Worm (Caenorhabditis elegans): ENCODE results near the gene cpr-2.

The cpr-2 gene

DNA sequence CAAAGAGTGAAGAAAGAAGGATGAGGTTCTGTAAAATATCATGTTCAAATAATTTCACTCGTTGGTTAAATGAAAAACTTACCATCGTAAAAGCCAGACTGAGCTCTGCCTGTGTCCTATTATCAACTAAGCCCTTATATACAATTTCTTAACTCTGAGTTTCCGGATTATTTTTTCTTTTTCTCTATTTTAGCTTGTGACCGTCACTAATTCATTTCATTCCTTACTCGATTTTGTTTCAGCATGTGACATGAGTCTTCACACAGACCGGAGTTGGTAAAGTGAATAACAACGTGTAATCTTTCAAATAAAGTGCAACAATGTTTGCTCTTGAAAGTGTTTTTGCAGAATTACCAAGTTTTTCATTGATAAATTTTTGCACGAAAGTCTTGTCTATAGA, at the start of gene cpr-2:
cpr-2 (minus strand) TSS at position 101 of the 400 bp plus-strand sequence.
- TF ChIP-seq lin-39 (tag; optimal IDR thresholded peaks at IDR 0.05): no peak
- no peak for TF ChIP-seq nhr-77 (tag; optimal IDR thresholded peaks at IDR 0.05)
- no peak for TF ChIP-seq nhr-12 (tag; optimal IDR thresholded peaks at IDR 0.05)
- no peak for TF ChIP-seq eor-1 (tag; optimal IDR thresholded peaks at IDR 0.05)
- TF ChIP-seq fos-1 (tag; optimal IDR thresholded peaks at IDR 0.05): no peak
- TF ChIP-seq ceh-16 (tag; optimal IDR thresholded peaks at IDR 0.05): no peak
- no peak for TF ChIP-seq aly-2 (tag; optimal IDR thresholded peaks at IDR 0.05)
- TF ChIP-seq ceh-9 (tag; optimal IDR thresholded peaks at IDR 0.05): no peak
- no peak for TF ChIP-seq nhr-237 (tag; optimal IDR thresholded peaks at IDR 0.05)
- no peak for TF ChIP-seq ceh-82 (tag; optimal IDR thresholded peaks at IDR 0.05)
- no peak for TF ChIP-seq hmg-11 (tag; optimal IDR thresholded peaks at IDR 0.05)
- no peak for TF ChIP-seq pqm-1 (tag; optimal IDR thresholded peaks at IDR 0.05)
- no peak for TF ChIP-seq lin-15B (tag; optimal IDR thresholded peaks at IDR 0.05)
- TF ChIP-seq nhr-11 (tag; optimal IDR thresholded peaks at IDR 0.05): no peak
- no peak for TF ChIP-seq unc-39 (tag; optimal IDR thresholded peaks at IDR 0.05)
- no peak for TF ChIP-seq ama-1 (optimal IDR thresholded peaks at IDR 0.05)

DNA sequence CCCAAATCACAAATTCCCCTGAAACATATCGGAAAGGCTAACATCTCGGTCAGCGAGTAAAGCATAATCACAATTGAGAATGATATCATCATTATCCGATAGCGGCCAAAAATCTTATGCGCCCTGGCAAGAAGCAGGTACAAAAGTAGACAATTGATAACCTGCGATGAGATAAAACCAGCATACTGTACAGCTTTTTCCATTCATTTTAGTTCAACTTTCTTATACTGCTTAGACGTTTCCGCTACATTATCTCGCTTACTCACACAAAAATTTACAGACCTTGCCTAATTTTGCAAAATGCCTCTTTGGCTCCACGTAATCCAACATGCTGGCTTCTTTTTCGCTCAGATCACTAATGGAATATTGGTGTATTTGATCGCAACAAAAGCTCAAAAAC, 49.1 kb upstream of the cpr-2 start, which contains the start of gene str-150:
str-150 (plus strand) TSS at position 301 of the 400 bp plus-strand sequence.
- TF ChIP-seq ama-1 (optimal IDR thresholded peaks at IDR 0.05) (no peak), tbx-2 (tag; optimal IDR thresholded peaks at IDR 0.05) (no peak), nhr-28 (tag; optimal IDR thresholded peaks at IDR 0.05) (no peak), nhr-43 (tag; optimal IDR thresholded peaks at IDR 0.05; ENCODE audit: poor library complexity, severe bottlenecking) (no peak), fos-1 (tag; optimal IDR thresholded peaks at IDR 0.05) (no peak), zag-1 (tag; optimal IDR thresholded peaks at IDR 0.05) (no peak), snpc-4 (tag; optimal IDR thresholded peaks at IDR 0.05) (no peak), elt-3 (tag; optimal IDR thresholded peaks at IDR 0.05) (no peak)

DNA sequence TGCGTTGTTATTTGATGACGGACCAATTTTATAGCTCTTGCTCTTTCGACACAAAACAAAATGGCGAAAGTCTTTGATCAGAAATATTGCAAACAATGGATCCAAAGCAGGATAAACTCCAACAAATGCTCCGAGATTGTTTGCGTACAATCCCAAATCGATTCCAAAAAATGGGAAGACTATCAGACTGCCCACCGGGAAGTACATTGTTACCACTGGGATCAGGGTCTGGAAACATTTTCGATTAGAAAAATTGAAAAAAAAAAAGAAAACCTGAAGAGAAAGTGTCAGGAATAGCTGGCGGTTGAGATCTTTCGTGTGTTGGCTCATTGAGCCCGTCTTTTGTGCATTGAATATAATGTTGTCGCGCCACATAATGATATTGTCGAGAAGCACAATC, 47.2 kb upstream of the cpr-2 start:
- TF ChIP-seq nhr-76 (tag; optimal IDR thresholded peaks at IDR 0.05) (no peak), nhr-25 (tag; optimal IDR thresholded peaks at IDR 0.05) (no peak), pha-4 (tag; optimal IDR thresholded peaks at IDR 0.05) (no peak), nhr-77 (tag; optimal IDR thresholded peaks at IDR 0.05) (no peak), snpc-4 (tag; optimal IDR thresholded peaks at IDR 0.05) (no peak), ztf-4 (tag; optimal IDR thresholded peaks at IDR 0.05) (no peak), nhr-11 (tag; optimal IDR thresholded peaks at IDR 0.05) (no peak), pqm-1 (tag; optimal IDR thresholded peaks at IDR 0.05) (no peak), skn-1 (tag; optimal IDR thresholded peaks at IDR 0.05) (no peak), ceh-82 (tag; optimal IDR thresholded peaks at IDR 0.05) (no peak), unc-39 (tag; optimal IDR thresholded peaks at IDR 0.05) (no peak), tbx-2 (tag; optimal IDR thresholded peaks at IDR 0.05) (no peak), ztf-11 (tag; optimal IDR thresholded peaks at IDR 0.05) (no peak), mml-1 (tag; optimal IDR thresholded peaks at IDR 0.05) (no peak), nhr-43 (tag; optimal IDR thresholded peaks at IDR 0.05; ENCODE audit: poor library complexity, severe bottlenecking) (no peak), lin-15B (tag; optimal IDR thresholded peaks at IDR 0.05) (no peak)

DNA sequence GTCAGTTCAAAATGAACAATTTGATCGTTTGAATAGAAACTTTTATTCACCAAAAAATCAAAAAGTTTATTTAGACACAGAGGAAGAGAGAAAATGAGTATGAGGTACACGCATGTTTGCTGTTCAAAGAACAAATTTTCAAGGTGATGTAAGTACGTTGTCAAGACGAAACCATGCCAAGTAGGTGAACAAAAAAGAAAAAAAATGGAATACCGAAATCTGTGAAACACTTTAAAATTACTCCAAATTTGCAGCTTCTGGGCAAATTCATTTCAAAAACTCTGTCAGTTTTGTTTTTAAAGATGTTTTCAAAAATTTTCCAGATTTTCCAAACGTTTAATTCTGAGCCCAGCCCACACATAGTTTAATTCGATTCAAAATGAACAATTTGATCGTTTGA, 46.5 kb upstream of the cpr-2 start, which contains the start of gene nhr-271:
nhr-271 (minus strand) TSS at position 101 of the 400 bp plus-strand sequence.
- no peak for TF ChIP-seq fkh-10 (GFP tag; optimal IDR thresholded peaks at IDR 0.05)
- TF ChIP-seq ZK546.5 (tag; optimal IDR thresholded peaks at IDR 0.05): no peak
- TF ChIP-seq egl-27 (tag; optimal IDR thresholded peaks at IDR 0.05): no peak
- TF ChIP-seq ama-1 (optimal IDR thresholded peaks at IDR 0.05): no peak
- no peak for TF ChIP-seq skn-1 (tag; optimal IDR thresholded peaks at IDR 0.05)
- TF ChIP-seq tbx-2 (tag; optimal IDR thresholded peaks at IDR 0.05): no peak
- no peak for TF ChIP-seq elt-3 (tag; optimal IDR thresholded peaks at IDR 0.05)
- TF ChIP-seq mdl-1 (tag; optimal IDR thresholded peaks at IDR 0.05): no peak
- no peak for TF ChIP-seq ztf-4 (tag; optimal IDR thresholded peaks at IDR 0.05)
- TF ChIP-seq nhr-25 (tag; optimal IDR thresholded peaks at IDR 0.05): no peak
- TF ChIP-seq nhr-76 (tag; optimal IDR thresholded peaks at IDR 0.05): no peak

DNA sequence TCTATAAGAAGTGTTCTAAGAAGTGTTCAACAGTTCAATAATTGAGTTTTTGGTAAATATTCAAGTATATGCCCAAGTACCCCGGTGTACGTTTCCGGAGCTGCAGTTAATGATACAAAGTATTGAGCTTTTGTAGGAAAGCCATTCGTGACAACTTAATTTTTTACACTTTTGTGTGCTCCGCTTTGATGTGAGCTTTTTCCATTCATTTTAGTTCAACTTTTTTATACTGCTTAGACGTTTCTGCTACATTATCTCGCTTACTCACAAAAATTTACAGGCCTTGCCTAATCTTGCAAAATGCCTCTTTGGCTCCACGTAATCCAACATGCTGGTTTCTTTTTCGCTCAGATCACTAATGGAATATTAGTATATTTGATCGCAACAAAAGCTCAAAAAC, 42.0 kb upstream of the cpr-2 start, which contains the start of gene str-151:
str-151 (plus strand) TSS at position 301 of the 400 bp plus-strand sequence.
- no peak for TF ChIP-seq nhr-25 (tag; optimal IDR thresholded peaks at IDR 0.05)
- no peak for TF ChIP-seq fkh-2 (tag; optimal IDR thresholded peaks at IDR 0.05)
- TF ChIP-seq sea-2 (GFP tag; optimal IDR thresholded peaks at IDR 0.05): no peak
- no peak for TF ChIP-seq ZK546.5 (tag; optimal IDR thresholded peaks at IDR 0.05)
- TF ChIP-seq unc-39 (tag; optimal IDR thresholded peaks at IDR 0.05): no peak
- no peak for TF ChIP-seq nhr-67 (tag; optimal IDR thresholded peaks at IDR 0.05)
- no peak for TF ChIP-seq zag-1 (tag; optimal IDR thresholded peaks at IDR 0.05)
- no peak for TF ChIP-seq ceh-16 (tag; optimal IDR thresholded peaks at IDR 0.05)
- TF ChIP-seq nhr-12 (tag; optimal IDR thresholded peaks at IDR 0.05): no peak
- TF ChIP-seq egl-27 (tag; optimal IDR thresholded peaks at IDR 0.05): no peak
- TF ChIP-seq skn-1 (tag; optimal IDR thresholded peaks at IDR 0.05): no peak

All from whole organism, L3 larva.